Worm (Caenorhabditis elegans) whole organism, midembryonic: ENCODE data around the gene icap-1.

Experiments
- T22C8.4 ChIP-seq: fragments of 200-800 bp; sonication (Bioruptor generic); IDR thresholded peaks from 2 replicates; pipeline ENCODE4 v1.3.6; 2022; ENCODE audit warnings: missing genetic modification characterization, missing compliant biosample characterization
- cog-1 ChIP-seq: sonication (generic microtip); optimal IDR thresholded peaks from 2 replicates; lab custom pipeline; 2016; ENCODE audit warnings: missing genetic modification characterization, missing compliant biosample characterization
- klf-2 ChIP-seq: fragments of 200-800 bp; sonication (Bioruptor generic); conservative IDR thresholded peaks from 2 replicates; pipeline ENCODE4 v1.3.6; 2022; ENCODE audit warnings: missing genetic modification reagents, missing genetic modification characterization, missing compliant biosample characterization
- tab-1 ChIP-seq: fragments of 200-800 bp; sonication (Bioruptor generic); IDR thresholded peaks from 2 replicates; pipeline ENCODE4 v1.3.6; 2022; ENCODE audit warnings: missing genetic modification characterization, missing compliant biosample characterization
- ztf-23 ChIP-seq: fragments of 200-800 bp; sonication (Bioruptor generic); IDR thresholded peaks from 2 replicates; pipeline ENCODE4 v1.3.6; 2022; ENCODE audit warnings: missing genetic modification reagents, missing genetic modification characterization, missing compliant biosample characterization

- TF ChIP-seq cog-1 (no peak), T22C8.4 (GFP tag; lab: Robert Waterston, UW) (no peak), klf-2 (GFP tag; lab: Robert Waterston, UW) (no peak), ztf-23 (no peak), tab-1 (GFP tag; lab: Robert Waterston, UW) (no peak)
Observed at ce11 chrIV:13742244-13742643, 44.5 kb downstream of the icap-1 start, which contains the start of gene C47A4.3.
